Fruit fly (Drosophila melanogaster) whole organism: ENCODE results near the gene CG33080.

Source experiments
- CG8478 ChIP-seq: fragments of >200 bp; optimal IDR thresholded peaks from 2 replicates; lab custom pipeline; 2018; ENCODE audit warnings: inconsistent platforms
- EcR ChIP-seq, 2 experiments: fragments of >200 bp; optimal IDR thresholded peaks; 2 replicates each; lab custom pipeline; 2017; ENCODE audit warnings: missing biosample characterization in 2 of 2, missing genetic modification characterization in 2 of 2, missing genetic modification reagents in 2 of 2
- pan ChIP-seq: fragments of >200 bp; optimal IDR thresholded peaks from 2 replicates; lab custom pipeline; 2017
- psq ChIP-seq: fragments of >200 bp; optimal IDR thresholded peaks from 2 replicates; lab custom pipeline; 2017
- usp ChIP-seq: fragments of >200 bp; optimal IDR thresholded peaks from 2 replicates; lab custom pipeline; 2017; ENCODE audit warnings: missing biosample characterization, missing genetic modification characterization, mixed read lengths

dm6 chrX:5677400-5678177, 40.0 kb downstream of the CG33080 start:
- no peak for TF ChIP-seq usp
- TF ChIP-seq CG8478 (lab: Kevin White, UChicago) = no peak
- no peak for TF ChIP-seq psq (lab: Kevin White, UChicago)
- no peak for TF ChIP-seq pan
- TF ChIP-seq EcR (GFP tag; optimal IDR thresholded peaks at IDR 0.05; lab: Kevin White, UChicago) = no peak
